Worm (Caenorhabditis elegans) whole organism, late embryonic: ENCODE data around the gene srh-286.
A peak's percentile ranks its signal among the peaks of the same experiment; 100 is the strongest.
"Not testable (repeated sequence)": the region's sequence is repeated elsewhere in the genome, so short reads cannot be mapped to it uniquely, and the experiment has no call there.

Experiments used
- C08G9.2 ChIP-seq: sonication (generic microtip); optimal IDR thresholded peaks from 2 replicates; lab custom pipeline; 2016; ENCODE audit warnings: mild to moderate bottlenecking, missing genetic modification characterization, moderate library complexity, missing compliant biosample characterization
- F13H6.1 ChIP-seq: sonication (generic microtip); optimal IDR thresholded peaks from 2 replicates; lab custom pipeline; 2016; ENCODE audit warnings: missing genetic modification characterization, missing compliant biosample characterization
- Y22D7AL.16 ChIP-seq: sonication (generic microtip); optimal IDR thresholded peaks from 2 replicates; lab custom pipeline; 2016; ENCODE audit warnings: missing genetic modification characterization, missing compliant biosample characterization
- ahr-1 ChIP-seq: sonication (generic microtip); optimal IDR thresholded peaks from 2 replicates; lab custom pipeline; 2016; ENCODE audit warnings: missing genetic modification characterization, missing compliant biosample characterization
- ama-1 ChIP-seq: fragments of 150-350 bp; optimal IDR thresholded peaks from 2 replicates; lab custom pipeline; 2014
- ceh-19 ChIP-seq: fragments of 200-800 bp; sonication (Bioruptor generic); optimal IDR thresholded peaks from 2 replicates; lab custom pipeline; 2018; ENCODE audit warnings: mild to moderate bottlenecking, missing genetic modification characterization, missing compliant biosample characterization
- ceh-2 ChIP-seq: sonication (generic microtip); optimal IDR thresholded peaks from 2 replicates; lab custom pipeline; 2016; ENCODE audit warnings: missing genotype, missing genetic modification characterization, missing compliant biosample characterization
- ceh-24 ChIP-seq: sonication (generic microtip); optimal IDR thresholded peaks from 2 replicates; lab custom pipeline; 2016; ENCODE audit warnings: mild to moderate bottlenecking, missing genetic modification characterization, missing compliant biosample characterization
- ceh-30 ChIP-seq: fragments of 150-350 bp; optimal IDR thresholded peaks from 2 replicates; lab custom pipeline; 2014; ENCODE audit warnings: missing biosample characterization, missing genetic modification characterization
- ceh-34 ChIP-seq: sonication (generic microtip); optimal IDR thresholded peaks from 2 replicates; lab custom pipeline; 2016; ENCODE audit warnings: mild to moderate bottlenecking, missing genetic modification characterization, missing compliant biosample characterization
- ceh-45 ChIP-seq: fragments of 200-800 bp; sonication (Bioruptor generic); IDR thresholded peaks from 2 replicates; pipeline ENCODE4 v1.3.6; 2022; ENCODE audit warnings: missing genetic modification reagents, missing genetic modification characterization, missing compliant biosample characterization
- ceh-48 ChIP-seq: sonication (generic microtip); optimal IDR thresholded peaks from 2 replicates; lab custom pipeline; 2016; ENCODE audit warnings: missing genetic modification characterization, inconsistent platforms, missing compliant biosample characterization
- ceh-6 ChIP-seq: fragments of 200-800 bp; sonication (Bioruptor generic); optimal IDR thresholded peaks from 2 replicates; lab custom pipeline; 2018; ENCODE audit warnings: mild to moderate bottlenecking, missing genetic modification characterization, missing compliant biosample characterization
- che-1 ChIP-seq: sonication (generic microtip); optimal IDR thresholded peaks from 2 replicates; lab custom pipeline; 2016; ENCODE audit warnings: mild to moderate bottlenecking, missing genetic modification characterization, missing compliant biosample characterization
- dmd-4 ChIP-seq: sonication (generic microtip); optimal IDR thresholded peaks from 2 replicates; lab custom pipeline; 2016; ENCODE audit warnings: borderline replicate concordance, missing genetic modification characterization, missing compliant biosample characterization
- elt-2 ChIP-seq: sonication (generic microtip); optimal IDR thresholded peaks from 2 replicates; lab custom pipeline; 2016; ENCODE audit warnings: missing genetic modification reagents, missing genetic modification characterization, missing compliant biosample characterization
- fax-1 ChIP-seq: sonication (generic microtip); optimal IDR thresholded peaks from 2 replicates; lab custom pipeline; 2016; ENCODE audit warnings: missing genotype, missing genetic modification characterization, missing compliant biosample characterization
- fkh-10 ChIP-seq: fragments of 150-350 bp; optimal IDR thresholded peaks from 2 replicates; lab custom pipeline; 2014; ENCODE audit warnings: missing biosample characterization, missing genetic modification reagents, missing genetic modification characterization
- hlh-15 ChIP-seq: sonication (generic microtip); optimal IDR thresholded peaks from 2 replicates; lab custom pipeline; 2016; ENCODE audit warnings: missing genetic modification characterization, missing compliant biosample characterization
- hlh-6 ChIP-seq: sonication (generic microtip); optimal IDR thresholded peaks from 2 replicates; lab custom pipeline; 2016; ENCODE audit warnings: missing genotype, missing genetic modification characterization, missing compliant biosample characterization
- mec-3 ChIP-seq: sonication (generic microtip); optimal IDR thresholded peaks from 2 replicates; lab custom pipeline; 2016; ENCODE audit warnings: borderline replicate concordance, missing genetic modification characterization, missing compliant biosample characterization
- nfya-1 ChIP-seq: sonication (generic microtip); optimal IDR thresholded peaks from 2 replicates; lab custom pipeline; 2017; ENCODE audit warnings: missing genetic modification characterization, mild to moderate bottlenecking, missing compliant biosample characterization, antibody characterized with exemption, moderate library complexity
- nhr-11 ChIP-seq: fragments of 150-350 bp; optimal IDR thresholded peaks from 2 replicates; lab custom pipeline; 2014; ENCODE audit warnings: missing biosample characterization, missing genetic modification characterization
- pax-1 ChIP-seq: fragments of 150-350 bp; optimal IDR thresholded peaks from 2 replicates; lab custom pipeline; 2014; ENCODE audit warnings: missing biosample characterization, missing genetic modification characterization
- pros-1 ChIP-seq: fragments of 150-350 bp; optimal IDR thresholded peaks from 2 replicates; lab custom pipeline; 2014; ENCODE audit warnings: missing biosample characterization, missing genetic modification reagents, missing genetic modification characterization
- ref-2 ChIP-seq: sonication (generic microtip); optimal IDR thresholded peaks from 2 replicates; lab custom pipeline; 2016; ENCODE audit warnings: missing genetic modification characterization, missing compliant biosample characterization
- rnt-1 ChIP-seq: sonication (generic microtip); optimal IDR thresholded peaks from 2 replicates; lab custom pipeline; 2016; ENCODE audit warnings: missing genetic modification characterization, missing compliant biosample characterization
- sdc-2 ChIP-seq: sonication (generic microtip); optimal IDR thresholded peaks from 2 replicates; lab custom pipeline; 2016; ENCODE audit warnings: missing genotype, missing genetic modification characterization, missing compliant biosample characterization
- sox-2 ChIP-seq: fragments of 200-800 bp; sonication (Bioruptor generic); IDR thresholded peaks from 2 replicates; pipeline ENCODE4 v1.3.6; 2022; ENCODE audit warnings: missing genetic modification reagents, missing genetic modification characterization, missing compliant biosample characterization
- sox-4 ChIP-seq: sonication (generic microtip); optimal IDR thresholded peaks from 2 replicates; lab custom pipeline; 2017; ENCODE audit warnings: mild to moderate bottlenecking, missing genetic modification characterization, inconsistent platforms, missing compliant biosample characterization
- syd-9 ChIP-seq: sonication (generic microtip); optimal IDR thresholded peaks from 2 replicates; lab custom pipeline; 2016; ENCODE audit warnings: mild to moderate bottlenecking, missing genetic modification characterization, moderate library complexity, missing compliant biosample characterization
- tbx-7 ChIP-seq: sonication (generic microtip); optimal IDR thresholded peaks from 2 replicates; lab custom pipeline; 2016; ENCODE audit warnings: missing genotype, missing genetic modification characterization, missing compliant biosample characterization
- ttx-3 ChIP-seq: sonication (generic microtip); optimal IDR thresholded peaks from 2 replicates; lab custom pipeline; 2016; ENCODE audit warnings: missing genetic modification reagents, missing genetic modification characterization, missing compliant biosample characterization
- unc-86 ChIP-seq: sonication (generic microtip); optimal IDR thresholded peaks from 2 replicates; lab custom pipeline; 2016; ENCODE audit warnings: missing genetic modification characterization, missing compliant biosample characterization
- zip-5 ChIP-seq: sonication (generic microtip); optimal IDR thresholded peaks from 2 replicates; lab custom pipeline; 2016; ENCODE audit warnings: missing genetic modification characterization, missing compliant biosample characterization
- ztf-16 ChIP-seq: sonication (generic microtip); optimal IDR thresholded peaks from 2 replicates; lab custom pipeline; 2017; ENCODE audit warnings: missing genetic modification characterization, missing compliant biosample characterization

srh-286 gene

DNA sequence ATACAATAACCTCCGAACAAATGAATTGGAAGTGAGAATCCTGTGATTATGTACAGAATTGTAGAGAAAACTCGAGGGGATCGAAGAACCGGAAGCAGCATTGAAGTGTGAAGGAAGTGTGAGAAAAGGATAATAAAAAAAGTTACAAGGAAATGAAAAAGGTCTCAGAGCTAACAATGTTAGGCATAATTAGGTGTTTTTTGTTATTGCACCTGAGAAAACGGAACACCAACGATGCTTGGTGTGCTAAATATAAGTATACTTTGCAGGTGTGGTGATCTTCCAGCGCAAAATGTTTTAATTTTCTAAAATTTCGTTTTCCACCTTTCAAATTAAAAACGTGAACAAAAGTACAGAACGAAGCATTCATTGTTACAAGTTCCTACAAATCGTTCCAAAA, at the start of gene srh-286:
Gene srh-286 (minus strand): TSS at position 101 of the 400 bp plus-strand sequence.
- TF ChIP-seq ceh-19 (GFP tag; lab: Kevin White, UChicago) (no peak), ref-2 (no peak), sox-2 (GFP tag; lab: Robert Waterston, UW) (no peak), ztf-16 (tag; lab: Kevin White, UChicago) (no peak)

DNA sequence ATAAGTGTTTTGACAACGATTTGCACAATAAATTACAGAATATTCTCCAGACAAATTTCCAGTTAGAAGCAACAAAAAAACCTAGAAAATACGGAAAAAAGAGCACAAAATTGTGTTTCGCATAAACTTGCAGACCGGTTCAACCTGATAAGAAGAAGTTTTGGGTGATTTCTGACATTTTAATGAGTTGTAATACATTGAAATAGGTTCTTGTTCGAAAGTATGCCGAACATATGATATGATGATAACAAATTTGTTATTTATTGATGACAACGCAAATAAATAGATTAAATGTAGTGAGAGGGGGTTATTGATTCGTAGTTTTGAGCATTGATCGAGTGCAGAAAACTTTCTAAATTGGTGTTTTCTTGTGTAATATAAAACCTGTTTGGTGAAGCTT, 47.3 kb upstream of the srh-286 start:
- TF ChIP-seq che-1 (tag; lab: Kevin White, UChicago) (no peak), Y22D7AL.16 (tag; lab: Kevin White, UChicago) (no peak)

DNA sequence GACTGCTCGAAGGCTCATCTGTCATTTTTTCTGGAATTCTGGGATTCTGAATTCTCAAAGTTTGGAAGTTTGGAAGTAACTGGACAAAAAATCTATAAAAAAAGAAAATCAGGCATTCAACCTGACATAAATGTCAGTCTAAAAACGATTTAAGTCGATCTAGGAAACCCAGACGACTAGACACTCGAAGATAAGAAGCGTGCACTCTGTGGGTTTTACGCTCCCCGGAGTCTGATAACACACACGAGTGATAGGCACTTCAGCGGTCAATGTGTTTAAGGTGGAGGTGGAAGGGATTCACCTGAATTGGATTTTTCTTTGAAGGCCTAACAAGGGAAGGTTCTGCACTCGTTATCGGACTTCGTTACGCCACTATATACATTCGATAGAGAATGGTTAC, 44.9 kb upstream of the srh-286 start, which contains the start of gene C06H5.6:
Gene C06H5.6 (minus strand): TSS at position 46 of the 400 bp plus-strand sequence.
- TF ChIP-seq fkh-10 (GFP tag; lab: Kevin White, UChicago) (no peak), elt-2 (tag; lab: Kevin White, UChicago) (peak; percentile 56), tbx-7 (no peak)

DNA sequence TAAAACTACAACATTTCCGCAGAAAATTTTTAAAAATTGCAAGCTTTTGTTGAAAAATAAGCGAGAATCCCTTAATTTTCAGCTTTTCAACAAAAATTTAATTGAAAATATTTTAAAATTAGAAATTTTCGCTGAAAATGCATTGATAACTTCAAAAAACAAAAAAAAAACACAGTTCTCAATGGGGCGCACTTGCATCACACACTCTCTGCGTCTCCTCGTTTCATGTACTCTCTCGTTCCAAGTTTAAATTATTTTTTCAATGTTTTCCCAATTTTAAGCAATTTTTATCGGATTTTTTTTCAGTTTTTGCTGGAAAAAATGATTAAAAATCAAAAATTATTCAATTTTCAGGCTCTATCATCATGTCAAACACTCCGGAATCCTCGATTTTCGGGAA, 27.0 kb upstream of the srh-286 start, which contains the start of gene phf-14:
Gene phf-14 (plus strand): TSS at position 345 of the 400 bp plus-strand sequence.
- no peak for TF ChIP-seq ceh-24
- TF ChIP-seq nfya-1, result peak; percentile 3

DNA sequence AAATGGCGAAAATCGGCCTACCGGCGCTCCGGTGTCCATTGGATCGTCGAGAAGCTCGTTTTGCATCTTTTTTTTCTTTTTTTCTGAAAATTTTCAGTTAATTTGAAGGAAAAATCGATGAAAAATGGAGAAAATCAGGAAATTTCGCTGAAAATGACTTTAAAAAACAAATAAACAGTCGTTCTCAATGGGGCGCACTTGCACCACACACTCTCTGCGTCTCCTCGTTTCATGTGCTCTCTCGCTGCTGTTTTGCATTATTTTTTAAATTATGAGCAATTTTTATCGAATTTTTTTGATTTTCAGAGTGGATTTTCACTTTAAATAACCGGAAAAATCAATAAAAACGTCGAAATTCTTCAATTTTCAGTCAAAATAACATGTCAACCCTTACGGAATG, 26.6 kb upstream of the srh-286 start, which contains the start of gene csn-1:
Gene csn-1 (minus strand): TSS at position 83 of the 400 bp plus-strand sequence.
- no peak for TF ChIP-seq syd-9
- no peak for TF ChIP-seq F13H6.1 (tag; lab: Kevin White, UChicago)
- TF ChIP-seq ceh-24, result no peak

DNA sequence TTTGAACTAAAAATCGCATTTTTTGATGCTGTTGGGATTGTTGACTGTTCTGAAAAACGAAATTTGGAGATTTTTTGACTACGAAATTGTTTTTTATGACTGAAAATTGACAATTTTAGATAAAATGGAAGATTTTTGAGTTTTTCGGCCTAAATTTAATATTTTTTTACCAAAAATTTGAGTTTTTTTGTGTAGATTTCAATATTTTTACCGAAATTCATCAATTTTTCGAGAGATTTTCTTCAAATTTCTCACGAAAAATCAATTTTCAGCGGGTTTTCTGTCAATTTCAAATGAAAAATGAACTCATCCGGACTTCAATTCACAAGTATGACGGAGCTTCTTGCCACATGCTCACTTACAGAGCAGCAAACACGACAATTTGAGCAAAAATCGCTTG, 21.3 kb upstream of the srh-286 start, which contains the start of gene Y59A8A.8:
Gene Y59A8A.8 (plus strand): TSS at position 301 of the 400 bp plus-strand sequence.
- TF ChIP-seq ztf-16 (tag; lab: Kevin White, UChicago); mec-3 (tag; lab: Kevin White, UChicago); ceh-6 (GFP tag; lab: Kevin White, UChicago): not testable (repeated sequence)

DNA sequence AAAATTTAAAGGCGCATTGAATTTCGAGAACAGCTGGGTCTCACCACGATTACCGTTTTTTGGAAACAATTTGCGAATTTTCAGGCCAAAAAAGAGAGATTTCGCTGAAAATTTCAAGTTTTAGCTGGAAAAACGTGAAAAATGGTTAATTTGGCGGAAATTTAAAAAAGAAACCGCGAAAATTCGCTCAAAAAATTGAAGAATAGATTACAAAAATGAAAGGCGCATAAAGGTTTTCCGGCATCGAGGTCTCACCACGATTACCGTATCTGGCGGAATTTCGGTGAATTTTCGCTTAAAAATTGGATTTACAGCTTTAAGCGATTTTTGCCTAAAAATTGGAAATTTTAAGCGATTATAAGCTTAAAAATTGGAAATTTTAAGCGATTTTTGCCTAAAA, 15.5 kb upstream of the srh-286 start:
- no peak for TF ChIP-seq syd-9
- no peak for TF ChIP-seq F13H6.1 (tag; lab: Kevin White, UChicago)
- TF ChIP-seq ceh-45 (GFP tag; lab: Robert Waterston, UW), result no peak

DNA sequence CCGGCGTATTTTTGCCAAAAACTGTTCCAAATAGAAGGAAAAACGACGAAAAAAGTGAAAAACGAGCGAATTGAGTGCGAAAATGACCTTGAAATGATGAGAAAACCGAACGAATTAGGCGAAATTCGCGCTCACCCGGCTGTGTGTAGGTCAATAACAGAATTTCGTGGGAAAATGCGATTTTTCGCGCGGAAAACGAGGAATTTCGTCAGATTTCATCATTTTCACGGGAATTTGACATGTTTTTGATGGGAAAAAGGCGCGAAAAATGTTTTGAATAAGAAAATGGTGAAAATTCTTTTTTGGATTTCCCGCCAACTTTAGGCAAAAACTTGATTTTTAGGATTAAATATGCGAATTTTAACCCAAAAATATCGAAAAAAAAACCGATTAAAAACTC, 15.1 kb upstream of the srh-286 start:
- TF ChIP-seq ceh-24 (no peak), ceh-34 (tag; lab: Kevin White, UChicago) (no peak), ceh-48 (tag; lab: Kevin White, UChicago) (no peak), fax-1 (tag; lab: Kevin White, UChicago) (no peak), elt-2 (tag; lab: Kevin White, UChicago) (no peak), ceh-30 (tag; lab: Kevin White, UChicago) (no peak), nhr-11 (tag; lab: Kevin White, UChicago) (no peak), ceh-45 (GFP tag; lab: Robert Waterston, UW) (no peak), ttx-3 (no peak), ahr-1 (no peak), fkh-10 (GFP tag; lab: Kevin White, UChicago) (no peak), C08G9.2 (tag; lab: Kevin White, UChicago) (no peak), syd-9 (no peak)

DNA sequence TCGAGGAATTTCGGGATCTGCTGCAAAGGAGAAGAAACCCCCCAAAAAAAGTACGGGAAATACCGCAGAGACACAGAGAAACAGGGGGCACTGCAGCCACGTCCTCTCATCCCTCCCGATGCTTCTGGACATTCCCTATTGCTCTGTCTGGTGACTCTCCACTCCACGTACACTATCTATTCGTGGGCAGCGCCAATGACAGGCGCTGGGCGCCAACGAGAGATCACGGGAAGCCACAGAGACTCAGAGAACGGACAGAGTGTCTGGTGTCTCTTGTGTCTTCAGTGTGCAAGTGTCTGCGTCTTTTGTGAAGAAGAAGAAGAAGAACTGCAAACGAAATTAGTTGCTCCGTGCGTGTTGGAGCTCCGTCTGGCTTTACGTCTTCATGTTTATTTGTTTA, 13.9 kb upstream of the srh-286 start:
- TF ChIP-seq ceh-19 (GFP tag; lab: Kevin White, UChicago) (peak; percentile 23), pax-1 (tag; lab: Kevin White, UChicago) (no peak), dmd-4 (tag; lab: Kevin White, UChicago) (no peak), sdc-2 (tag; lab: Kevin White, UChicago) (no peak), unc-86 (peak; percentile 16), F13H6.1 (tag; lab: Kevin White, UChicago) (peak; percentile 65), rnt-1 (tag; lab: Kevin White, UChicago) (peak; percentile 58), ceh-6 (GFP tag; lab: Kevin White, UChicago) (no peak), pros-1 (peak; percentile 15), sox-4 (no peak), ama-1 (lab: Kevin White, UChicago) (no peak), Y22D7AL.16 (tag; lab: Kevin White, UChicago) (no peak), hlh-15 (no peak), nhr-11 (tag; lab: Kevin White, UChicago) (no peak), zip-5 (tag; lab: Kevin White, UChicago) (no peak), hlh-6 (tag; lab: Kevin White, UChicago) (peak; percentile 47), ceh-2 (tag; lab: Kevin White, UChicago) (no peak), mec-3 (tag; lab: Kevin White, UChicago) (no peak)
